Worm (Caenorhabditis elegans) whole organism, L3 larva: Measurements from ENCODE around the gene dpf-4.

Source experiments
- ZK546.5 ChIP-seq: sonication (generic microtip); optimal IDR thresholded peaks from 2 replicates; lab custom pipeline; 2017; ENCODE audit warnings: missing biosample characterization, missing genetic modification characterization
- aly-2 ChIP-seq: fragments of 150-350 bp; optimal IDR thresholded peaks from 2 replicates; lab custom pipeline; 2014; ENCODE audit warnings: missing biosample characterization, missing genetic modification characterization
- ceh-16 ChIP-seq: sonication (generic microtip); optimal IDR thresholded peaks from 2 replicates; lab custom pipeline; 2017; ENCODE audit warnings: missing biosample characterization, missing genetic modification characterization
- ceh-28 ChIP-seq: fragments of 150-350 bp; optimal IDR thresholded peaks from 2 replicates; lab custom pipeline; 2014; ENCODE audit warnings: missing biosample characterization, missing genetic modification reagents, missing genetic modification characterization
- ceh-82 ChIP-seq: fragments of 150-350 bp; optimal IDR thresholded peaks from 2 replicates; lab custom pipeline; 2014; ENCODE audit warnings: missing biosample characterization, missing genetic modification characterization
- ceh-9 ChIP-seq: sonication (generic microtip); optimal IDR thresholded peaks from 2 replicates; lab custom pipeline; 2018; ENCODE audit warnings: missing biosample characterization, missing genetic modification characterization
- daf-12 ChIP-seq: fragments of 150-350 bp; optimal IDR thresholded peaks from 2 replicates; lab custom pipeline; 2014; ENCODE audit warnings: missing biosample characterization, missing genetic modification reagents, missing genetic modification characterization
- egl-27 ChIP-seq: sonication (generic microtip); optimal IDR thresholded peaks from 4 replicates; lab custom pipeline; 2017; ENCODE audit warnings: missing biosample characterization, missing genetic modification reagents, missing genetic modification characterization
- elt-1 ChIP-seq: fragments of 150-350 bp; optimal IDR thresholded peaks from 2 replicates; lab custom pipeline; 2014; ENCODE audit warnings: missing biosample characterization, missing genetic modification characterization
- elt-2 ChIP-seq: sonication (generic microtip); optimal IDR thresholded peaks from 2 replicates; lab custom pipeline; 2016; ENCODE audit warnings: missing genetic modification reagents, mild to moderate bottlenecking, missing genetic modification characterization, missing compliant biosample characterization
- elt-3 ChIP-seq, 3 experiments: fragments of 150-350 bp in 1 of 3; sonication (generic microtip) in 2 of 3; optimal IDR thresholded peaks; 2 replicates in 2 of 3; 4 replicates in 1 of 3; lab custom pipeline; 2014 to 2017; ENCODE audit warnings: missing biosample characterization in 3 of 3, missing genetic modification characterization in 3 of 3
- eor-1 ChIP-seq, 2 experiments: fragments of 150-350 bp; optimal IDR thresholded peaks; 2 replicates each; lab custom pipeline; 2014 to 2018; ENCODE audit warnings: missing biosample characterization in 2 of 2, missing genetic modification characterization in 2 of 2
- fkh-2 ChIP-seq: fragments of 150-350 bp; optimal IDR thresholded peaks from 2 replicates; lab custom pipeline; 2014; ENCODE audit warnings: missing biosample characterization, missing genetic modification reagents, missing genetic modification characterization
- fos-1 ChIP-seq: fragments of 150-350 bp; optimal IDR thresholded peaks from 2 replicates; lab custom pipeline; 2014; ENCODE audit warnings: missing biosample characterization, missing genetic modification characterization
- lin-15B ChIP-seq: fragments of 150-350 bp; optimal IDR thresholded peaks from 2 replicates; lab custom pipeline; 2014; ENCODE audit warnings: missing biosample characterization, missing genetic modification characterization
- lin-39 ChIP-seq: fragments of 150-350 bp; optimal IDR thresholded peaks from 2 replicates; lab custom pipeline; 2018; ENCODE audit warnings: missing biosample characterization, missing genetic modification reagents, missing genetic modification characterization
- lsy-12 ChIP-seq: sonication (generic microtip); optimal IDR thresholded peaks from 2 replicates; lab custom pipeline; 2016; ENCODE audit warnings: mild to moderate bottlenecking, missing genetic modification characterization, missing compliant biosample characterization
- mdl-1 ChIP-seq: fragments of 150-350 bp; optimal IDR thresholded peaks from 2 replicates; lab custom pipeline; 2014; ENCODE audit warnings: missing biosample characterization, missing genetic modification characterization
- mml-1 ChIP-seq: fragments of 150-350 bp; sonication (generic microtip); optimal IDR thresholded peaks from 3 replicates; lab custom pipeline; 2014; ENCODE audit warnings: missing biosample characterization, missing genetic modification characterization
- nfya-1 ChIP-seq: sonication (generic microtip); optimal IDR thresholded peaks from 2 replicates; lab custom pipeline; 2017; ENCODE audit warnings: missing genetic modification characterization, mild to moderate bottlenecking, missing compliant biosample characterization, antibody characterized with exemption, moderate library complexity; ENCODE audit not compliant: insufficient read depth
- nhr-11 ChIP-seq: fragments of 150-350 bp; optimal IDR thresholded peaks from 2 replicates; lab custom pipeline; 2014; ENCODE audit warnings: missing biosample characterization, missing genetic modification characterization
- nhr-12 ChIP-seq: fragments of 150-350 bp; optimal IDR thresholded peaks from 2 replicates; lab custom pipeline; 2014; ENCODE audit warnings: missing biosample characterization, missing genetic modification characterization
- nhr-28 ChIP-seq: fragments of 150-350 bp; optimal IDR thresholded peaks from 2 replicates; lab custom pipeline; 2014; ENCODE audit warnings: missing biosample characterization, missing genetic modification characterization
- nhr-43 ChIP-seq: sonication (generic microtip); optimal IDR thresholded peaks from 2 replicates; lab custom pipeline; 2016; ENCODE audit warnings: mild to moderate bottlenecking, missing genetic modification characterization, missing compliant biosample characterization; ENCODE audit not compliant: poor library complexity, severe bottlenecking
- nhr-76 ChIP-seq: fragments of 150-350 bp; sonication (generic microtip); optimal IDR thresholded peaks from 5 replicates; lab custom pipeline; 2014; ENCODE audit warnings: missing biosample characterization, missing genetic modification characterization
- pha-4 ChIP-seq: fragments of 150-350 bp; optimal IDR thresholded peaks from 2 replicates; lab custom pipeline; 2014; ENCODE audit warnings: missing biosample characterization, missing genetic modification reagents, missing genetic modification characterization
- pqm-1 ChIP-seq: fragments of 150-350 bp; optimal IDR thresholded peaks from 2 replicates; lab custom pipeline; 2017; ENCODE audit warnings: missing biosample characterization, missing genetic modification characterization, inconsistent platforms
- sea-2 ChIP-seq: fragments of 150-350 bp; sonication (generic microtip); optimal IDR thresholded peaks from 4 replicates; lab custom pipeline; 2014; ENCODE audit warnings: missing biosample characterization, missing genetic modification reagents, missing genetic modification characterization
- snpc-4 ChIP-seq: fragments of 150-350 bp; optimal IDR thresholded peaks from 2 replicates; lab custom pipeline; 2014; ENCODE audit warnings: missing biosample characterization, missing genetic modification characterization
- unc-39 ChIP-seq: sonication (generic microtip); optimal IDR thresholded peaks from 4 replicates; lab custom pipeline; 2017; ENCODE audit warnings: missing biosample characterization, missing genetic modification characterization
- zag-1 ChIP-seq: fragments of 150-350 bp; optimal IDR thresholded peaks from 2 replicates; lab custom pipeline; 2014; ENCODE audit warnings: missing biosample characterization, missing genetic modification characterization
- ztf-4 ChIP-seq: fragments of 150-350 bp; optimal IDR thresholded peaks from 2 replicates; lab custom pipeline; 2014; ENCODE audit warnings: missing biosample characterization, missing genetic modification characterization

The dpf-4 gene

DNA sequence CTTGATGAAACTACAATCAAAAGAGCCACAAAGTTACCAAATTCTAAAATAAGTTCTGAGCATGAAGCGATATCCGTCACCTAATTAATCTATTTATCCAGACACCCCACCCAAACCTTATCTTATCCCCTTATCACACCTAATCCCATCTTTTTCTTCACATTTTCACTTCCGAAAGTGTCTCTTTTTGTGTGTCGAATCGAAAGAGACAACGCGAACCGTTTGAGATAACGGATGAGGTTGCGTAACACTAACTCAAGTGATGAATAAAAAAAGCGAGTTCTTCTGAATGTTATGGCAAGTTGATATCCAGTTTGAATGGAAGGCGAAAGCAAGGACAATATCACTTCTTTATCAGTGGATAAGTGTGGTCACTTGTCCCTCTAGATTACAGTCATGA lies 24.4 kb downstream of the dpf-4 start:
- TF ChIP-seq elt-3 (tag; optimal IDR thresholded peaks at IDR 0.05; lab: Kevin White, UChicago) (peak in 1 of 3 experiments; percentile 82), fos-1 (no peak), mdl-1 (tag; lab: Kevin White, UChicago) (no peak), egl-27 (tag; lab: Kevin White, UChicago) (no peak), elt-2 (tag; lab: Kevin White, UChicago) (no peak), nhr-43 (tag; lab: Kevin White, UChicago) (peak; percentile 10), mml-1 (no peak), ztf-4 (tag; lab: Kevin White, UChicago) (no peak), unc-39 (tag; lab: Kevin White, UChicago) (no peak), elt-1 (no peak)
- TF ChIP-seq, all 47 proteins: peak for 2

DNA sequence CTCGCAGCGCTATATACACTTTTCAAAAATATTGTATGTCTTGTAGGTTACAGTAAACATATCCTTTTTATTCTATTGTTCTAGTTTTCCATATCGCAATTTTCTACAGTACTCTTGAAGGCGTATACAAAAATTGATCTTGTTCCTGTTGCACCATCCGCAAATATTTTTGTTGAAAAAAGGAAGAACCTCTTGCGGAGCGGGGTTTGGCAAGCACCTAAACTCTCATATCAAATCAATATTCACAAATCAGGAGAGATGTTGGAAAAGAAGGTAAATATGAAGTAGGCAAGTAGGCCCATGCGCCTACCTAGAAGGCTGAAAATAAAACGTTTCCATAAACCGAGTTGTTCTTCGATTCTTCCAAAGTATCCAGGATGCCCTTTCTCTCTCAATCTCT lies 24.9 kb downstream of the dpf-4 start, which contains the start of gene C28H8.5:
Gene C28H8.5, plus strand, starts transcription at position 301 of the 400 bp plus-strand sequence.
- TF ChIP-seq nhr-11 (tag; lab: Kevin White, UChicago) (no peak), fkh-2 (tag; lab: Kevin White, UChicago) (no peak), ceh-9 (tag; lab: Kevin White, UChicago) (no peak), zag-1 (tag; lab: Kevin White, UChicago) (no peak), lin-15B (tag; lab: Kevin White, UChicago) (no peak), nhr-76 (tag; lab: Kevin White, UChicago) (no peak), ceh-82 (tag; lab: Kevin White, UChicago) (no peak), daf-12 (tag; lab: Kevin White, UChicago) (no peak), nhr-12 (tag; lab: Kevin White, UChicago) (no peak)

DNA sequence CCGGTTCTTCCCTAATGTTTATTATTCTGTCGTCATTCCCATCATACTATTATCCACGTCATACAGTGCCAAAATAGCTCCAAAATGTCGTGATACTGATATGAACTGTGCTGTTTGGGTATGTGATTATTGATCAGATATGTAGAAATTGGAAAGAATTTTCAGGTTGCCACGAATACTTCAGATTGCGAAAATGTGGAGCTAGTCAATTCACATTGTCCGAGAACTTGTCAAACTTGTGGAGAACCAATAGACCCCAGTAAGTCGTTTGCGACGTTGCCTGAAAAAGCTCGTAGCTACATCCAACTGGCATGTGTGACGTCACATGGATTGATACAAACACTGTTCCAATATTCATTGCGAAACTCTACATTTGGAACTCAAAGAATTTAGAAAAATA lies 25.4 kb downstream of the dpf-4 start:
- TF ChIP-seq ceh-28 (tag; lab: Kevin White, UChicago) (no peak), sea-2 (GFP tag; lab: Kevin White, UChicago) (no peak), ceh-82 (tag; lab: Kevin White, UChicago) (no peak), mdl-1 (tag; lab: Kevin White, UChicago) (no peak), ceh-16 (tag; lab: Kevin White, UChicago) (no peak), elt-2 (tag; lab: Kevin White, UChicago) (no peak)
- TF ChIP-seq, all 47 proteins: peak for 0

DNA sequence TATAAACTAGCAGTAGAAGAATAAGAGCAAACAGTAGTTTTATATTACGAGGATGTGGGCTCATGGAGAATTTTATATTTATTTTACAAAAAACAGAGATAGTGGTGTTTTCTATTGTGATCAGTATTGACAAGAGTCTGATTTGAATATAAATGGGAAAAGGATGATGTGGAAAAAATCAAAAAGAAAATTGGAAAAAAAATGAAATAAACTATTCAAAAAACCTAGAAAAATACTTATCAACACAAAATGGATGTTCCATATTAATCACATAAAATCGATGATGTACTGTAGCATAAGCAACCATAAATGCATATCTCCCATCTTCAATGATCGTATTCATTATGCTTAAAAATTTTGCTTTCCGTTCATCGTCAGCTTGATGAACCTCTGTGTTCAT lies 27.8 kb downstream of the dpf-4 start, which contains the start of gene C28H8.7:
Gene C28H8.7, minus strand, starts transcription at position 101 of the 400 bp plus-strand sequence.
- TF ChIP-seq ZK546.5 (tag; lab: Kevin White, UChicago) (no peak), aly-2 (tag; lab: Kevin White, UChicago) (no peak), mml-1 (no peak), lin-15B (tag; lab: Kevin White, UChicago) (no peak), ceh-16 (tag; lab: Kevin White, UChicago) (no peak), nhr-76 (tag; lab: Kevin White, UChicago) (no peak), lin-39 (tag; lab: Kevin White, UChicago) (no peak), lsy-12 (tag; lab: Kevin White, UChicago) (no peak)

DNA sequence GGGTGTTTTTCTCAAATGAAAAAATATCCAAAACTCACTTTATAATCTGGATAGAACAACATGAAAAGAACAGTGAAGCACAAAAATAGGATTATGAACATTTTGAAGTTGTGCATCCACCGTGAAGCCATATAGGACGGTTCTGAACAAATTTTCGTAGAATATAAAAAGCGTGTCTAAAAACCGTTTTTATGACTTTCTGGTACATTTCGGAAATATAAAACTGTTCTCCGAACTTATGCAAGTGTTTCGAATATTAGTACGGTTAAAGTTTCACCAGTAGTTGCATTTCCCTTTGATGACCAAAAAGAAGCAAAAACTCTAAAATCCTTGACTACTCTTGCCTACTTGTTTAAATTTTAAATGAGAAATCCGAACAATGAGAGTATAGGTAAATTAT lies 29.6 kb downstream of the dpf-4 start, which contains the start of gene C28H8.8:
Gene C28H8.8, minus strand, starts transcription at position 101 of the 400 bp plus-strand sequence.
- TF ChIP-seq nhr-28 (tag; lab: Kevin White, UChicago), result no peak

DNA sequence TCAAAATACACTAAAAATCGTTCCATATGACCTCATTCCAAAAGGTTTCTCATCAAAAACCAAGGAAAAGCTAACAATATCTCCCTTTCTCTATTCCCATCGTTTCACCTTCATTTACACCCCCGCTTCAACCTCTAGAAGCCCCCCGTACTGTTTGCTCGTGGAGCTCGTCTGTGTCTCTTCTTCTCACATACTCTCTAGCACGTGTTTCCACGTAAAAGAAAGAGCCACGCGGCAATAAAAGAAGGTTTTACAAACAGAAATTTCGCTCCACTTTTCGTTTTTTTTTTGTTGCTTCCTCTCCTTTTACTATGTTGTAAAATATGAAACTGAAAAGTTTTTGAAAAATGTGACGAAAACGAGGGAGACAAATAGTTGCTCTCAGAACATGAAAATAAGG lies 33.8 kb downstream of the dpf-4 start:
- TF ChIP-seq eor-1 (tag; optimal IDR thresholded peaks at IDR 0.05; lab: Kevin White, UChicago), result no peak
- TF ChIP-seq pha-4 (tag; lab: Kevin White, UChicago), result peak; percentile 59

DNA sequence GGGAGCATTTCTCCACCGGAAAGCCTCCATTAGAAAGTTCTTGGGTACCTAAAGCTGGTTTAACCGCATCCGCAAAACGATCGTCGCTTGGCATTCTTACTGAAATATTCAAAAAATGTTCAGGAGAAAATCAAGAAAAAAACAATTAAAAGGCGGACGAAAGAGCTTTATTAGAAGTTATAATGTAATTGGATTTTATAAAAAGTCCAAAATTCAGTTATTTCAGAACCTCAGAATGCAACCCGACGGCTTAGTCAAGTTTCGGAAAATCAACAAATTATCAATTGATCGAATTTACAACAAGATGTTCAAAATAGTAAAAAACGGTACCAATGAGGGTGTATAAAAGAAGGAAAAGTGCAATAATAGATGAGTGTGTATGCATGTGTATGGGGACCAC lies 36.8 kb downstream of the dpf-4 start, which contains the start of gene pxl-1:
Gene pxl-1, minus strand, starts transcription at position 101 of the 400 bp plus-strand sequence.
- TF ChIP-seq snpc-4 (tag; lab: Kevin White, UChicago), result no peak
- TF ChIP-seq lin-39 (tag; lab: Kevin White, UChicago), result no peak
- no peak for TF ChIP-seq elt-3 (tag; optimal IDR thresholded peaks at IDR 0.05; lab: Kevin White, UChicago)
- no peak for TF ChIP-seq elt-1
- TF ChIP-seq nhr-76 (tag; lab: Kevin White, UChicago), result no peak
- no peak for TF ChIP-seq egl-27 (tag; lab: Kevin White, UChicago)
- TF ChIP-seq fkh-2 (tag; lab: Kevin White, UChicago), result no peak
- TF ChIP-seq nfya-1 (tag; lab: Kevin White, UChicago), result no peak
- TF ChIP-seq ceh-16 (tag; lab: Kevin White, UChicago), result no peak
- no peak for TF ChIP-seq pqm-1
- TF ChIP-seq, all 47 proteins: peak for 0
